Worm (Caenorhabditis elegans): Measurements from ENCODE around the gene soc-2.
A peak's percentile ranks its signal among the peaks of the same experiment; 100 is the strongest.

Gene soc-2

DNA sequence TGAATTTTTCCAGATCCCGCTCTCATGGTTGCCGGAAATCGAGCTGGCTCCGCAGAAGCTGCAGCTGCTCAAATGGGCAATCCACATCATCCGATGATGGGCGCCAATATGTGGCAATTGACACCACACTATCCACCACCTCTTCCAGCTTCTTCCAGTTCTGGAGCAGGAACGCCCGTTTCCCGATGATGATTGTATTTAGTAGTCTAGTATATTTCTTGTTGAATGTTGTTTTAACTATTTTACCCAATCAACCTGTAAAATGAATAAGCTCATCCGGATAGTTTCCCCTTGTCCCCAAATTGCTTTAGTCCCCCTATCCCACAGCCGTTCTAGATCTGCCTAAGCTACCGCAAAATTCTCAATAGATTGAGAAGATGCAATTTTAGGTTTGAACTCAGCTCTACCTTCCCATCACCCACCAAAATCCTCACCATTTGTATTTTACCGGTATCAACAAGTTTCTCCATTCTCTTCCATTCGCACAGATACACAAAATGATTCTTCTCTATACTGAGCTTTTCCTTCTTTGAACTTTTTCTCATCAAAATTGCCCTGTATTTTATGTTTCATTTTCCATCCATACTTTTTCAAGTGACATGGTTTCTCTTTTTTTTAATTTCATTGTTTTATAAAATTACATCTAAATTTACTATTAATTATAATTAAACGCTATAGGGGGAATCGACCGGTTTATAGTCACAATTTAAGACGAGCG is 65.9 kb downstream of the soc-2 start (continued):
- TF ChIP-seq D2030.7 (GFP tag; IDR thresholded peaks at IDR 0.05), result no peak
- no peak for TF ChIP-seq athp-1 (tag; optimal IDR thresholded peaks at IDR 0.05)
- no peak for TF ChIP-seq ceh-91 (GFP tag; IDR thresholded peaks at IDR 0.05)
- no peak for TF ChIP-seq dpl-1 (GFP tag; optimal IDR thresholded peaks at IDR 0.05)
- no peak for TF ChIP-seq tbx-9 (tag; optimal IDR thresholded peaks at IDR 0.05; ENCODE audit: borderline replicate concordance)
- no peak for TF ChIP-seq hlh-26 (GFP tag; conservative IDR thresholded peaks at IDR 0.05)
- TF ChIP-seq bed-2 (GFP tag; IDR thresholded peaks at IDR 0.05), result no peak
- TF ChIP-seq nhr-80 (tag; optimal IDR thresholded peaks at IDR 0.05), result no peak
- no peak for TF ChIP-seq hmg-20 (GFP tag; IDR thresholded peaks at IDR 0.05)
- no peak for TF ChIP-seq tlf-1 (GFP tag; optimal IDR thresholded peaks at IDR 0.05)

DNA sequence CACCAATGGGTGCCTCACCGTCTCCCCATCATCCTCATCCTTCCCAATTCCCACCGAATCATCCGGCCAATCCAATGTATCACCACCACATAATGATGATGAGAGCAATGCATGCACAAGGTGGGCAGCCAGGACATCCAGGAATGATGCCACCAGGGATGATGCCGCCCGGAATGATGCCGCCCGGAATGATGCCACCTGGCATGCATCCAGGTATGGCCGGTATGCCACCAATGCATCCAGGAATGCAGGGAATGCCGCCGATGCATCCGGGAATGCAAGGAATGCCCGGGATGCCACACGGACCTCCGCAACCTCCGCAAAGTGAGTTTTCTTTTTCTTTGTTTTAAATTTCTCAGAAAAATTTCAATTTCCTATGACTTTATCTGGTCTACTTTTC is 66.5 kb downstream of the soc-2 start:
- TF ChIP-seq zfh-2 (GFP tag; conservative IDR thresholded peaks at IDR 0.05) (peak; percentile 74), mxl-1 (tag; optimal IDR thresholded peaks at IDR 0.05) (no peak)

DNA sequence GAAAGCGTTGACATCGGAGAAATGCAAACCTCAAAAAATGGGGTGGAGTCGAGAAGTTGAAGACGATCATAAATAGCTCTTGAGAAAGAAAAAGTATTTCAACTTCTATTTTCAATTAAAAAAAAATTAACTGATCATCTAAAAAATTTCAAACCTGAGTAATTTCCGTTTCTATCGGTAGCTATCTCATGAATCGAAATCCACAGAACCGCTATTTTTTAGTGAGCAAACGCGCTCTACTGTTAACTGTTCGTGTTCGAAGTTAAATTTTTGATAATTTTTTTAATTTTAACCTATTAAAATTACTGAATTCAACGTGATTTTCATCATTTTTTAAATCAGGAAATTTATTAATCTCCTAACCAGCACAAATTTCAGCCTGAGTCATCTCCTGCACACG is 68.5 kb downstream of the soc-2 start:
- peak; percentile 18 for TF ChIP-seq snpc-4 (GFP tag; optimal IDR thresholded peaks at IDR 0.05)
- peak in 3 of 4 experiments; percentile 32 to 78 (median 62) for TF ChIP-seq snpc-4 (tag; optimal IDR thresholded peaks at IDR 0.05)
- no peak for TF ChIP-seq Y67H2A.10 (GFP tag; conservative IDR thresholded peaks at IDR 0.05)
- TF ChIP-seq mcd-1 (GFP tag; IDR thresholded peaks at IDR 0.05), result peak; percentile 30; the same call in 1 of the 2 replicates
- no peak for TF ChIP-seq lsl-1 (GFP tag; optimal IDR thresholded peaks at IDR 0.05)
- TF ChIP-seq cebp-2 (GFP tag; IDR thresholded peaks at IDR 0.05), result no peak
- no peak for TF ChIP-seq hlh-26 (GFP tag; conservative IDR thresholded peaks at IDR 0.05)
- peak; percentile 75 for TF ChIP-seq ceh-100 (GFP tag; IDR thresholded peaks at IDR 0.05)
- no peak for TF ChIP-seq F23B12.7 (tag; optimal IDR thresholded peaks at IDR 0.05; ENCODE audit: insufficient read depth)
- no peak for TF ChIP-seq sdz-38 (tag; optimal IDR thresholded peaks at IDR 0.05)
- peak; percentile 5 for TF ChIP-seq efl-1 (GFP tag; optimal IDR thresholded peaks at IDR 0.05)
- TF ChIP-seq lin-54 (GFP tag; optimal IDR thresholded peaks at IDR 0.05), result no peak
- TF ChIP-seq rcor-1 (GFP tag; IDR thresholded peaks at IDR 0.05), result no peak
- TF ChIP-seq D2030.7 (GFP tag; IDR thresholded peaks at IDR 0.05), result 0 out of 2 replicates have a peak, but pooled peaks have one; percentile 9
- no peak for TF ChIP-seq rec-8 (tag; optimal IDR thresholded peaks at IDR 0.05)

DNA sequence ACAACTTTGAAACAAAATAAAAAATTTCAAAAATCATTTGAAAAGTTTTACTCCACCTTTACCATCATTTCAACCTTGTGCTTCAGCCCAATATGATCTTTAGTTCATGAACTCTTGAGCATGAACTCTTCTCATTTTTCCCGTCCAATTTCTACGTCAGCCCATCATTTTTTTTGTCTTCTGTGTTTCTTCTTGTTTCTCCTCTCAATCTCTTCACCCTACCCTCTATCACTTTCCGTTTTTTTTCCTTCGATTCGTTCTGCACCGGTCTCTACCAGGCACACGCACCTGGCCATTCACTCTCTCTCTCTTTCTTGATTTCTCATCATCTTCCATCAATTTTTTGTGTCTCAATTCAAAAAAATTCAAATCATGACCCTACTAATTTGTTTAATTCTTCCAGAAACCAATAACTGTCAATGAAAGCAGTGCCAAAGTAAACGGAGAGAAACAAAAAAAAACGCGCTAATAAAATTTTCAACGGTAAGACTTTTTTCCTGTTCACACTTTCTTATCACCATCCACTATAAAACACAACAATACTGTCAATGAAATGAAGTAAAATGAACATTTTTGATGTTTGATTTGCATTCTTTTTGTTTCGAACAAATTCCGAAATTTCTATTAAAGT is 69.3 kb downstream of the soc-2 start, which contains the start of gene pygo-1:
TSS of gene pygo-1 (plus strand) at position 404 of the 631 bp plus-strand sequence.
- TF ChIP-seq F39B2.1 (GFP tag; IDR thresholded peaks at IDR 0.05), result no peak
- no peak for TF ChIP-seq ZK185.1 (tag; optimal IDR thresholded peaks at IDR 0.05; ENCODE audit: poor library complexity, severe bottlenecking)
- no peak for TF ChIP-seq F52B5.7 (tag; optimal IDR thresholded peaks at IDR 0.05)
- TF ChIP-seq gei-17 (GFP tag; optimal IDR thresholded peaks at IDR 0.05), result peak; percentile 14
- no peak for TF ChIP-seq cebp-1 (GFP tag; IDR thresholded peaks at IDR 0.05)
- peak; percentile 43 for TF ChIP-seq cebp-1 (tag; optimal IDR thresholded peaks at IDR 0.05)
- TF ChIP-seq ztf-18 (tag; optimal IDR thresholded peaks at IDR 0.05), result no peak
- TF ChIP-seq lin-54 (GFP tag; optimal IDR thresholded peaks at IDR 0.05), result no peak
- TF ChIP-seq unc-62 (GFP tag; optimal IDR thresholded peaks at IDR 0.05), result peak; percentile 80
- no peak for TF ChIP-seq F55B11.4 (tag; optimal IDR thresholded peaks at IDR 0.05; ENCODE audit: borderline replicate concordance, insufficient read depth)
- peak; percentile 28; the same call in 1 of the 2 replicates for TF ChIP-seq B0336.3 (GFP tag; IDR thresholded peaks at IDR 0.05)
- peak in 1 of 3 experiments; percentile 16 for TF ChIP-seq lin-35 (GFP tag; optimal IDR thresholded peaks at IDR 0.05)
- TF ChIP-seq ztf-3 (GFP tag; optimal IDR thresholded peaks at IDR 0.05), result no peak
- TF ChIP-seq ceh-79 (tag; optimal IDR thresholded peaks at IDR 0.05), result no peak
- no peak for TF ChIP-seq madf-8 (GFP tag; conservative IDR thresholded peaks at IDR 0.05)
- peak; percentile 83 for TF ChIP-seq nhr-80 (tag; optimal IDR thresholded peaks at IDR 0.05)
- TF ChIP-seq let-526 (GFP tag; IDR thresholded peaks at IDR 0.05), result no peak
- TF ChIP-seq F37B4.10 (GFP tag; IDR thresholded peaks at IDR 0.05), result no peak
- peak; percentile 9 for TF ChIP-seq F23B12.7 (tag; optimal IDR thresholded peaks at IDR 0.05; ENCODE audit: insufficient read depth)
- no peak for TF ChIP-seq ama-1 (optimal IDR thresholded peaks at IDR 0.05)
- TF ChIP-seq ama-1 (GFP tag; optimal IDR thresholded peaks at IDR 0.05), result no peak

All from whole organism, young adult.